Fruit fly (Drosophila melanogaster): Measurements from ENCODE around the gene rtet.
A peak's percentile ranks its signal among the peaks of the same experiment; 100 is the strongest.

The rtet gene

DNA sequence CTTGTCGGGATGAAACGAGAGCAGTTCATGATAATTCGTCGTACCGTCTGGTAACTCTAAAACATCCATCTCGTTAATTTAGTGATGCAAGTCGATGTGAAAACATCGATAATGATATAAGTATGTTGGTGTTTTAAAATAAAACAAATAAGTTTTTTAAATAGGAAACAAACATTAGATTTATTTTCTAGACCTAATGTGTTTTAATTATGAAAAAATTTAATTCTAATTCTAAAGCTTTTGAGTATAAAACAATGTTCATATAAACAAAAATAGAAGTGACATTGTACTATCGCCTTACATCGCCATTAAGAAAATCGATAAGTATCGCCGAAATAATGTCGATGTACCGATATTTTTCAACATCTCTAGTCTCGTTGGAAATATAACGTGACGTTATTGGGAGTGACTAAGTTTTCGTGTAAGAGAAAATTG is 2.8 kb downstream of the rtet start, which contains the start of gene Rab11 (continued):
- TF ChIP-seq CG6791 (GFP tag; IDR thresholded peaks at IDR 0.05; ENCODE audit: partially characterized antibody): peak; percentile 88
- TF ChIP-seq lilli (GFP tag; optimal IDR thresholded peaks at IDR 0.05): peak; percentile 59
- TF ChIP-seq CoRest (tag; optimal IDR thresholded peaks at IDR 0.05): peak; percentile 77
- TF ChIP-seq wor (GFP tag; IDR thresholded peaks at IDR 0.05): no peak
- TF ChIP-seq Sry-β (GFP tag; optimal IDR thresholded peaks at IDR 0.05): no peak
- TF ChIP-seq CG11456 (GFP tag; IDR thresholded peaks at IDR 0.05): 0 out of 3 replicates have a peak, but pooled peaks have one; percentile 45
- peak; percentile 81; the same call in 1 of the 3 replicates for TF ChIP-seq zen2 (GFP tag; IDR thresholded peaks at IDR 0.05; ENCODE audit: partially characterized antibody)
- peak; percentile 83 for TF ChIP-seq sna (GFP tag; IDR thresholded peaks at IDR 0.05; ENCODE audit: partially characterized antibody)
- no peak for TF ChIP-seq Hand (GFP tag; optimal IDR thresholded peaks at IDR 0.05)
- TF ChIP-seq Rfx (GFP tag; IDR thresholded peaks at IDR 0.05): peak; percentile 49
- peak; percentile 21 for TF ChIP-seq sd (tag; optimal IDR thresholded peaks at IDR 0.05)
- TF ChIP-seq jumu (GFP tag; optimal IDR thresholded peaks at IDR 0.05): peak; percentile 25
- peak; percentile 24 for TF ChIP-seq Atf-2 (GFP tag; optimal IDR thresholded peaks at IDR 0.05)
- TF ChIP-seq CG16863 (GFP tag; optimal IDR thresholded peaks at IDR 0.05): no peak
- TF ChIP-seq CG18011 (GFP tag; optimal IDR thresholded peaks at IDR 0.05): peak; percentile 9
- peak in 1 of 2 experiments; percentile 15 for TF ChIP-seq crp (GFP tag; optimal IDR thresholded peaks at IDR 0.05)
- TF ChIP-seq Deaf1 (tag; optimal IDR thresholded peaks at IDR 0.05): peak; percentile 34
- peak; percentile 24 for TF ChIP-seq corto (GFP tag; optimal IDR thresholded peaks at IDR 0.05)
- peak; percentile 8 for TF ChIP-seq Dek (tag; optimal IDR thresholded peaks at IDR 0.05)
- TF ChIP-seq BtbVII (GFP tag; optimal IDR thresholded peaks at IDR 0.05): no peak
- no peak for TF ChIP-seq Drgx (GFP tag; IDR thresholded peaks at IDR 0.05)
- TF ChIP-seq schlank (tag; optimal IDR thresholded peaks at IDR 0.05): no peak
- TF ChIP-seq CG6654 (GFP tag; optimal IDR thresholded peaks at IDR 0.05): no peak
- no peak for TF ChIP-seq CG6175 (GFP tag; IDR thresholded peaks at IDR 0.05)
- peak; percentile 11 for TF ChIP-seq twi (tag; optimal IDR thresholded peaks at IDR 0.05)
- TF ChIP-seq ind (GFP tag; optimal IDR thresholded peaks at IDR 0.05): peak; percentile 53
- TF ChIP-seq gem (tag; optimal IDR thresholded peaks at IDR 0.05): peak; percentile 71
- peak; percentile 68; the same call in 2 of the 3 replicates for TF ChIP-seq CG17361 (GFP tag; IDR thresholded peaks at IDR 0.05)
- TF ChIP-seq bbx (GFP tag; IDR thresholded peaks at IDR 0.05; ENCODE audit: partially characterized antibody): peak; percentile 88
- TF ChIP-seq CG12659 (GFP tag; optimal IDR thresholded peaks at IDR 0.05): peak; percentile 56
- no peak for TF ChIP-seq Rx (GFP tag; IDR thresholded peaks at IDR 0.05)
- TF ChIP-seq Hr3 (GFP tag; optimal IDR thresholded peaks at IDR 0.05): peak; percentile 57
- TF ChIP-seq ranshi (GFP tag; IDR thresholded peaks at IDR 0.05): no peak; the same call in 1 of the 2 replicates
- TF ChIP-seq inv (GFP tag; IDR thresholded peaks at IDR 0.05; ENCODE audit: partially characterized antibody): peak; percentile 89
- peak; percentile 37; the same call in 1 of the 2 replicates for TF ChIP-seq sob (GFP tag; IDR thresholded peaks at IDR 0.05)
- TF ChIP-seq phol (tag; optimal IDR thresholded peaks at IDR 0.05): peak; percentile 88
- no peak for TF ChIP-seq org-1 (GFP tag; optimal IDR thresholded peaks at IDR 0.05)
- TF ChIP-seq CG8290 (GFP tag; optimal IDR thresholded peaks at IDR 0.05): peak; percentile 68
- peak; percentile 24 to 68 for TF ChIP-seq CG8290 (tag; optimal IDR thresholded peaks at IDR 0.05)
- TF ChIP-seq dpn (GFP tag; optimal IDR thresholded peaks at IDR 0.05): peak in 1 of 2 experiments; percentile 47
- peak; percentile 14 for TF ChIP-seq gcm (GFP tag; optimal IDR thresholded peaks at IDR 0.05)
- peak; percentile 59; the same call in 1 of the 2 replicates for TF ChIP-seq CG31441 (GFP tag; IDR thresholded peaks at IDR 0.05)
- TF ChIP-seq Lim3 (GFP tag; IDR thresholded peaks at IDR 0.05): no peak
- TF ChIP-seq CG10654 (GFP tag; optimal IDR thresholded peaks at IDR 0.05): peak; percentile 9
- peak; percentile 99 for TF ChIP-seq CG12155 (GFP tag; optimal IDR thresholded peaks at IDR 0.05)
- TF ChIP-seq CG14441 (GFP tag; IDR thresholded peaks at IDR 0.05): peak; percentile 32; the same call in 1 of the 2 replicates
- no peak for TF ChIP-seq CrebB (tag; optimal IDR thresholded peaks at IDR 0.05)
- peak; percentile 34; the same call in 1 of the 2 replicates for TF ChIP-seq CG6272 (GFP tag; IDR thresholded peaks at IDR 0.05)
- peak; percentile 47 for TF ChIP-seq NfI (GFP tag; optimal IDR thresholded peaks at IDR 0.05)
- peak; percentile 34; the same call in 1 of the 2 replicates for TF ChIP-seq sisA (GFP tag; IDR thresholded peaks at IDR 0.05)
